Worm (Caenorhabditis elegans): ENCODE results near the gene ZC84.6.

Gene ZC84.6

DNA sequence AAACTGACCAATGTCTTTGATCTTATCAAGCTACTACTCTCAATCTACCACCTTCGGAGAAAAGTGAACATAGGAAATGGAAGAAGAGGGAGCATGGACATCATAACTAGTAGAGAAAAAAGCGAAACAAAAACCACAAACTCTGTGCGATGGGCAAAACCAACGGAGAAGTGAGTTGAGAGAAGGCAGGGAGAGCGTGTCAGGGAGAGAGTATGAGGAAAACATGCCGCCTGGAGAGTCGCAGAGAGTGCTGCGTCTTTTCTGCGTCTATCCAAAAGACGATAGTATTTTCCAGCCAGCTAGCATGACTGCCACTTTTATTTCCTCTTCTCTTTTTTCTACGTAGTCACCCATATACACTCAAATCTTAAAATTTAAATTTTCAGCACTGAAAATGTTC is 40.5 kb upstream of the ZC84.6 start, which contains the start of gene saeg-2 (continued):
- no peak for TF ChIP-seq unc-62 (GFP tag; optimal IDR thresholded peaks at IDR 0.05)
- no peak for TF ChIP-seq isw-1 (GFP tag; IDR thresholded peaks at IDR 0.05)
- no peak for TF ChIP-seq elt-2 (tag; optimal IDR thresholded peaks at IDR 0.05)
- no peak for TF ChIP-seq irx-1 (tag; optimal IDR thresholded peaks at IDR 0.05)
- no peak for TF ChIP-seq lin-13 (GFP tag; optimal IDR thresholded peaks at IDR 0.05)
- peak; percentile 76 for TF ChIP-seq lin-14 (GFP tag; optimal IDR thresholded peaks at IDR 0.05)
- TF ChIP-seq mef-2 (tag; optimal IDR thresholded peaks at IDR 0.05), result no peak
- no peak for TF ChIP-seq pag-3 (tag; optimal IDR thresholded peaks at IDR 0.05; ENCODE audit: borderline replicate concordance, insufficient read depth)
- TF ChIP-seq lsy-2 (tag; optimal IDR thresholded peaks at IDR 0.05), result peak; percentile 35 to 64
- no peak for TF ChIP-seq ceh-63 (GFP tag; optimal IDR thresholded peaks at IDR 0.05)

DNA sequence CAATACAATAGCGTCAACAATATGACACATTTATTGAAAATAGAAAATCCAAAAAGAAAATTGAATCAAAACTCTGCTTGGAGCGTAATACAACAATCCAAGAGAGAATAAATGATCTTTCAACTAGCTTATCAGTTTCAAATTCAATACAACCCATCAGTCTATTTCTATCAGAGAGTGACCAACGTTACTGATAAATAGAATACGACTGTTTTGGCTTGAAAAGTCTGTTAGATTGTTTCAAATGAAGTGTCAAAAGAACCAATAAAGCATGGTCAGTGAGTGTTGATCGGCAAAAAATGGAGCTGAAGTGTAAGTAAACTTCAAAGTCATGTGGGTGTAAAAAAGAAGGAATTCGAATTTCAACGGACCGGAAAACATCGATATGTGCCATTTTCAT is 38.1 kb upstream of the ZC84.6 start:
- TF ChIP-seq Y116A8C.19 (tag; optimal IDR thresholded peaks at IDR 0.05; ENCODE audit: borderline replicate concordance), result no peak
- no peak for TF ChIP-seq efl-1 (optimal IDR thresholded peaks at IDR 0.05)
- TF ChIP-seq efl-1 (GFP tag; optimal IDR thresholded peaks at IDR 0.05 in 1 of 2), result peak in 1 of 2 experiments; percentile 72
- no peak for TF ChIP-seq nhr-71 (tag; optimal IDR thresholded peaks at IDR 0.05)
- peak; percentile 44 for TF ChIP-seq elt-2 (tag; optimal IDR thresholded peaks at IDR 0.05)
- TF ChIP-seq sox-4 (tag; optimal IDR thresholded peaks at IDR 0.05), result no peak
- TF ChIP-seq unc-62 (GFP tag; optimal IDR thresholded peaks at IDR 0.05), result no peak

DNA sequence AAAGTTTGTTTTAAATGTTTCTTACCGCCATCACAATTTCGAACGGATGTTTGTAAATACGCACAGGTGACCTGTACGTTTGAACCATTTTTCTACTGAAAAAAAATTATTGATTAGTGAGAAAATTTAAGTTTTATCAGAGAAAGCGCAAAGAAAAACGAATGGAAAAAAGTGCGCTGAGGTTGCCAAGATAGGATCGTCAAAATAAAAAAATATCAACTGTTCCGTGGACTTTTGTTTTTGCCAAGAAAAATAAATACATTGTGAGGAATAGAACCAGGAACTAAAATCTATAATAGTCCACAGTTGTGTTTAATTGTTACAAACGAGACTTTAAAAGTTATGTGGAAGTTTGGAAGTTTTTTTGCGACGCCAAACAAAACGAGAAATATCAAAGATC is 36.7 kb upstream of the ZC84.6 start, which contains the start of gene T23G5.2:
Gene T23G5.2, minus strand, starts transcription at position 101 of the 400 bp plus-strand sequence.
- TF ChIP-seq nhr-47 (tag; optimal IDR thresholded peaks at IDR 0.05) (no peak), egl-27 (tag; optimal IDR thresholded peaks at IDR 0.05) (no peak), ceh-8 (GFP tag; optimal IDR thresholded peaks at IDR 0.05) (no peak), hpl-2 (GFP tag; optimal IDR thresholded peaks at IDR 0.05) (no peak), nhr-20 (tag; optimal IDR thresholded peaks at IDR 0.05) (no peak), pqm-1 (tag; optimal IDR thresholded peaks at IDR 0.05) (no peak), nhr-85 (tag) (no peak), ceh-63 (GFP tag; optimal IDR thresholded peaks at IDR 0.05) (no peak), lin-14 (GFP tag; optimal IDR thresholded peaks at IDR 0.05) (no peak), lin-13 (GFP tag; optimal IDR thresholded peaks at IDR 0.05) (no peak), mdl-1 (tag; optimal IDR thresholded peaks at IDR 0.05) (no peak), tlp-1 (tag; optimal IDR thresholded peaks at IDR 0.05) (no peak), lin-35 (GFP tag; optimal IDR thresholded peaks at IDR 0.05) (no peak), F16B12.6 (tag; optimal IDR thresholded peaks at IDR 0.05) (no peak), blmp-1 (tag; optimal IDR thresholded peaks at IDR 0.05) (no peak)

DNA sequence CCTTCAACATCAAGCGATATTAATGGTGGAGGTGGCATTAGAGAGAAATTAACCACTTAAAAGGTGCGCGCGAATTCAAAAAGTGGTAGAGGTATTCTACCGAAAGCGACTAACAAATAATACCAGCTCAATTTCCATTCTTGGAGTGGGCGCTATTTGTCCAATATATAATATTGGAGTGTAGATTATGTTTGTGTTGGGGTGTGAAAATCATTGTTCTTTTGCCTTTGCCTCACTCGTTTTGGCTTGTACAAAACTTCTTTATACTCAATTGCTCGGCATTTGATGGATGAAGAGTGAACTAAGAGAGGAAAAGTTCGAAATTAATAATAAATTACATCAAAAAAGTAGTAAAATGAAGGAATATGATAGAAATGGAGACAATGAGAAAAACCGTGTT is 31.7 kb upstream of the ZC84.6 start, which contains the start of gene T23G5.3:
Gene T23G5.3, minus strand, starts transcription at position 101 of the 400 bp plus-strand sequence.
- TF ChIP-seq efl-1 (optimal IDR thresholded peaks at IDR 0.05) (no peak), efl-1 (GFP tag; optimal IDR thresholded peaks at IDR 0.05 in 1 of 2) (peak in 1 of 2 experiments; percentile 73), mab-9 (GFP tag; IDR thresholded peaks at IDR 0.05) (no peak), C04F5.9 (tag; optimal IDR thresholded peaks at IDR 0.05) (no peak)

DNA sequence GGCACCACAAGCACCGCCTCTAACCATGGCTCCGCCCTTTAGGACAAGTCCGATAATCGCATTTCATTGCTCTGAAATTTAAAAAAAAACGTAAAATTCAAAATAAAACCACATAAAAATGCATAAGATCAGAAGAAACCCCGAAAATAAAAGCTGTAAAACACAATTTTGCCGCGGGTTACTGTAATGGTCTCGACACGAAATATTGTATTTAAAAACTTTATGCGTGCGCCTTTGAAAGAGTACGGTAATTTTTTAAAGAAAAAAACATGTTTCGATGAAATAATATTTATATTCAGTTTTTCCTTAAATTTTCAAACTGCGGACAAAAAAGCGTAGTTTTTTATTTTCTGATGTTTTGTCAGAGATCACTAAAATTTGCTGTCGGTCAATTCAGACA is 29.2 kb upstream of the ZC84.6 start, which contains the start of gene rnr-1:
Gene rnr-1, minus strand, starts transcription at position 77 of the 400 bp plus-strand sequence.
- TF ChIP-seq lsy-2 (tag; optimal IDR thresholded peaks at IDR 0.05), result no peak
- TF ChIP-seq efl-1 (optimal IDR thresholded peaks at IDR 0.05), result no peak
- peak in 1 of 2 experiments; percentile 20 for TF ChIP-seq efl-1 (GFP tag; optimal IDR thresholded peaks at IDR 0.05 in 1 of 2)

DNA sequence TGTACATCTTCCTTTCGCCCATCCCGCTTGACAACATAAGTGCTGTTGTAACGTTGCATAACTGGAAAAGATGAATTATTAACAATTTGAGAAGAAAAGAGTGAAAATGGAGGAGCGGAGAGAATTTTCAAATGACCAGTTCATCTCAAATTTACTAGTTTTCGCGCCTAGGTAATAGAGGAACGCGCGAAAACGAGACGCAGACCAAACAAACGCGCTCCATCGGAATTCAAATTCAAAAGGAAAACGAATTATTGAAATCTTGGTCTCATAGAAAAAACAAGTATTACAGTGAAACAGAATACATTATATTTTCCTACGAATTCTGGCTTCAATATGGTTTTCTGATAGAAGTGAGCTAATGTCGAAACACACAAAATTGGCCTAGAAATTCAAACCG is 28.7 kb upstream of the ZC84.6 start:
- TF ChIP-seq snpc-4 (tag; optimal IDR thresholded peaks at IDR 0.05) (peak; percentile 28), snu-23 (GFP tag; optimal IDR thresholded peaks at IDR 0.05) (peak; percentile 55), efl-1 (optimal IDR thresholded peaks at IDR 0.05) (peak; percentile 85 to 99), efl-1 (GFP tag; optimal IDR thresholded peaks at IDR 0.05 in 1 of 2) (peak; percentile 86 to 98), ceh-8 (GFP tag; optimal IDR thresholded peaks at IDR 0.05) (no peak), zag-1 (tag; optimal IDR thresholded peaks at IDR 0.05) (no peak), hlh-17 (GFP tag; optimal IDR thresholded peaks at IDR 0.05; ENCODE audit: borderline replicate concordance) (no peak), C04F5.9 (tag; optimal IDR thresholded peaks at IDR 0.05) (no peak), nhr-90 (tag; optimal IDR thresholded peaks at IDR 0.05; ENCODE audit: poor library complexity) (no peak), unc-130 (tag; optimal IDR thresholded peaks at IDR 0.05) (no peak), ets-5 (GFP tag; IDR thresholded peaks at IDR 0.05) (no peak), nhr-20 (tag; optimal IDR thresholded peaks at IDR 0.05) (peak; percentile 37), pag-3 (tag; optimal IDR thresholded peaks at IDR 0.05; ENCODE audit: borderline replicate concordance, insufficient read depth) (no peak), aly-2 (tag; optimal IDR thresholded peaks at IDR 0.05) (no peak), nhr-71 (tag; optimal IDR thresholded peaks at IDR 0.05) (peak; percentile 66), fkh-8 (tag; optimal IDR thresholded peaks at IDR 0.05) (peak; percentile 28), tbx-2 (tag; optimal IDR thresholded peaks at IDR 0.05) (peak; percentile 11), ceh-63 (GFP tag; optimal IDR thresholded peaks at IDR 0.05) (no peak), unc-30 (tag; optimal IDR thresholded peaks at IDR 0.05) (no peak), fos-1 (tag; optimal IDR thresholded peaks at IDR 0.05) (no peak), F16B12.6 (tag; optimal IDR thresholded peaks at IDR 0.05) (peak; percentile 52)

Data from whole organism, L1 larva.